Worm (Caenorhabditis elegans) whole organism, L4 larva: ENCODE data around the gene F26F12.4.

Source experiments
- ZK546.5 ChIP-seq, 2 experiments: sonication (generic microtip); optimal IDR thresholded peaks; 2 replicates each; lab custom pipeline; 2017; ENCODE audit warnings: missing biosample characterization in 2 of 2, missing genetic modification characterization in 2 of 2
- arid-1 ChIP-seq: fragments of 200-800 bp; sonication (Bioruptor generic); conservative IDR thresholded peaks from 2 replicates; pipeline ENCODE4 v1.3.6; 2022; ENCODE audit warnings: missing genetic modification reagents, missing genetic modification characterization, missing compliant biosample characterization
- egl-27 ChIP-seq: sonication (generic microtip); optimal IDR thresholded peaks from 3 replicates; lab custom pipeline; 2017; ENCODE audit warnings: missing biosample characterization, missing genetic modification reagents, missing genetic modification characterization
- fkh-10 ChIP-seq: fragments of 150-350 bp; optimal IDR thresholded peaks from 2 replicates; lab custom pipeline; 2014; ENCODE audit warnings: missing biosample characterization, missing genetic modification reagents, missing genetic modification characterization
- lsy-2 ChIP-seq, 2 experiments: fragments of 150-350 bp in 1 of 2; sonication (generic microtip) in 1 of 2; optimal IDR thresholded peaks; 2 replicates each; lab custom pipeline; 2014 to 2017; ENCODE audit warnings: missing biosample characterization in 2 of 2, missing genetic modification characterization in 2 of 2
- mdl-1 ChIP-seq, 2 experiments: fragments of 150-350 bp in 1 of 2; sonication (generic microtip) in 1 of 2; optimal IDR thresholded peaks; 2 replicates each; lab custom pipeline; 2014 to 2017; ENCODE audit warnings: missing biosample characterization in 2 of 2, missing genetic modification characterization in 2 of 2
- nhr-102 ChIP-seq: sonication (generic microtip); optimal IDR thresholded peaks from 2 replicates; lab custom pipeline; 2016; ENCODE audit warnings: mild to moderate bottlenecking, missing genetic modification characterization, moderate library complexity, missing compliant biosample characterization
- nhr-111 ChIP-seq: fragments of 200-800 bp; sonication (Bioruptor generic); optimal IDR thresholded peaks from 2 replicates; lab custom pipeline; 2018; ENCODE audit warnings: mild to moderate bottlenecking, missing genetic modification characterization, missing compliant biosample characterization
- pha-4 ChIP-seq, 2 experiments: fragments of 150-350 bp in 1 of 2; fragments of 200-800 bp in 1 of 2; sonication (Bioruptor generic) in 1 of 2; IDR thresholded peaks in 1 of 2; optimal IDR thresholded peaks in 1 of 2; 2 replicates each; pipeline versions ENCODE4 v1.3.6 to Lab custom; 2014 to 2022; ENCODE audit warnings: missing genetic modification characterization in 2 of 2, missing genetic modification reagents in 2 of 2, missing biosample characterization in 1 of 2, missing compliant biosample characterization in 1 of 2
- zag-1 ChIP-seq: fragments of 150-350 bp; optimal IDR thresholded peaks from 2 replicates; lab custom pipeline; 2014; ENCODE audit warnings: missing biosample characterization, missing genetic modification characterization

ce11 chrV:5816470-5817061 is 52.6 kb downstream of the F26F12.4 start:
- TF ChIP-seq ZK546.5 (tag; optimal IDR thresholded peaks at IDR 0.05; lab: Kevin White, UChicago) (no peak), arid-1 (GFP tag; lab: Robert Waterston, UW) (no peak), egl-27 (tag; lab: Kevin White, UChicago) (no peak), pha-4 (GFP tag; IDR thresholded peaks at IDR 0.05; lab: Robert Waterston, UW) (no peak), pha-4 (tag; optimal IDR thresholded peaks at IDR 0.05; lab: Kevin White, UChicago) (no peak), lsy-2 (tag; optimal IDR thresholded peaks at IDR 0.05; lab: Kevin White, UChicago) (no peak), fkh-10 (GFP tag; lab: Kevin White, UChicago) (no peak), nhr-111 (no peak), nhr-102 (tag; lab: Kevin White, UChicago) (no peak), mdl-1 (tag; optimal IDR thresholded peaks at IDR 0.05; lab: Kevin White, UChicago) (peak in 1 of 2 experiments; percentile 16), zag-1 (tag; lab: Kevin White, UChicago) (no peak)
